Fruit fly (Drosophila melanogaster): ENCODE results near the gene upd3.

The upd3 gene

dm6 chrX:18239301-18239700 lies 37.7 kb upstream of the upd3 start (continued):
- TF ChIP-seq grau (tag; optimal IDR thresholded peaks at IDR 0.05) (peak; percentile 6), CG6854 (GFP tag; optimal IDR thresholded peaks at IDR 0.05) (no peak), CG12071 (GFP tag; optimal IDR thresholded peaks at IDR 0.05) (peak; percentile 7), Gsc (GFP tag; IDR thresholded peaks at IDR 0.05) (no peak), sug (tag; optimal IDR thresholded peaks at IDR 0.05) (no peak), Hr3 (GFP tag; optimal IDR thresholded peaks at IDR 0.05) (no peak), CG3065 (GFP tag; optimal IDR thresholded peaks at IDR 0.05) (no peak), dati (GFP tag; IDR thresholded peaks at IDR 0.05) (no peak), Dll (GFP tag; IDR thresholded peaks at IDR 0.05; ENCODE audit: partially characterized antibody) (no peak), HLH54F (GFP tag; optimal IDR thresholded peaks at IDR 0.05) (peak; percentile 17), stwl (tag; optimal IDR thresholded peaks at IDR 0.05) (peak; percentile 48), CG1602 (GFP tag; optimal IDR thresholded peaks at IDR 0.05) (no peak), Nf-YA (GFP tag; IDR thresholded peaks at IDR 0.05) (no peak), B-H1 (GFP tag; IDR thresholded peaks at IDR 0.05) (no peak), Neu2 (GFP tag; optimal IDR thresholded peaks at IDR 0.05; ENCODE audit: borderline replicate concordance) (no peak), knrl (GFP tag; IDR thresholded peaks at IDR 0.05; ENCODE audit: partially characterized antibody) (no peak; the same call in 2 of the 3 replicates), CG11085 (GFP tag; IDR thresholded peaks at IDR 0.05) (no peak), HHEX (GFP tag; optimal IDR thresholded peaks at IDR 0.05) (no peak), fd102C (GFP tag; optimal IDR thresholded peaks at IDR 0.05) (no peak), CG12104 (GFP tag; optimal IDR thresholded peaks at IDR 0.05) (no peak), Bdp1 (GFP tag; optimal IDR thresholded peaks at IDR 0.05) (no peak), Poxn (GFP tag; IDR thresholded peaks at IDR 0.05) (no peak), CG13424 (tag; optimal IDR thresholded peaks at IDR 0.05) (no peak), CG10274 (GFP tag; optimal IDR thresholded peaks at IDR 0.05) (no peak), CG14710 (tag; optimal IDR thresholded peaks at IDR 0.05) (peak; percentile 19), CG11695 (GFP tag; IDR thresholded peaks at IDR 0.05) (no peak), CG1832 (GFP tag; optimal IDR thresholded peaks at IDR 0.05) (no peak), bab2 (GFP tag; optimal IDR thresholded peaks at IDR 0.05) (peak; percentile 43), CG34376 (GFP tag; optimal IDR thresholded peaks at IDR 0.05) (no peak), Dip3 (GFP tag; optimal IDR thresholded peaks at IDR 0.05) (no peak), Abd-B (GFP tag; optimal IDR thresholded peaks at IDR 0.05) (no peak), CG16863 (GFP tag; optimal IDR thresholded peaks at IDR 0.05) (no peak), Rfx (GFP tag; IDR thresholded peaks at IDR 0.05) (peak; percentile 57; the same call in 1 of the 2 replicates), lbe (GFP tag; optimal IDR thresholded peaks at IDR 0.05) (no peak), CG3838 (GFP tag; optimal IDR thresholded peaks at IDR 0.05) (no peak), gem (tag; optimal IDR thresholded peaks at IDR 0.05) (no peak), CG16779 (GFP tag; IDR thresholded peaks at IDR 0.05) (0 out of 2 replicates have a peak, but pooled peaks have one; percentile 24), CG7372 (GFP tag; IDR thresholded peaks at IDR 0.05) (peak; percentile 98), CG7271 (tag; optimal IDR thresholded peaks at IDR 0.05) (no peak), wdn (GFP tag; IDR thresholded peaks at IDR 0.05) (no peak), Hmx (GFP tag; optimal IDR thresholded peaks at IDR 0.05) (no peak), CG11504 (tag; optimal IDR thresholded peaks at IDR 0.05) (no peak), ssp (GFP tag; IDR thresholded peaks at IDR 0.05) (no peak), ara (GFP tag; IDR thresholded peaks at IDR 0.05) (peak; percentile 57), Fer2 (tag; optimal IDR thresholded peaks at IDR 0.05) (no peak), Tbp (GFP tag; optimal IDR thresholded peaks at IDR 0.05) (no peak), CG11560 (tag; IDR thresholded peaks at IDR 0.05) (no peak), lmd (GFP tag; IDR thresholded peaks at IDR 0.05) (no peak), CG14050 (GFP tag; IDR thresholded peaks at IDR 0.05) (no peak), seq (GFP tag; IDR thresholded peaks at IDR 0.05) (no peak), Hmr (GFP tag; optimal IDR thresholded peaks at IDR 0.05) (peak; percentile 35), aop (GFP tag; IDR thresholded peaks at IDR 0.05) (no peak), gro (GFP tag; optimal IDR thresholded peaks at IDR 0.05) (no peak)
